Worm (Caenorhabditis elegans): Measurements from ENCODE around the gene flp-15.

DNA sequence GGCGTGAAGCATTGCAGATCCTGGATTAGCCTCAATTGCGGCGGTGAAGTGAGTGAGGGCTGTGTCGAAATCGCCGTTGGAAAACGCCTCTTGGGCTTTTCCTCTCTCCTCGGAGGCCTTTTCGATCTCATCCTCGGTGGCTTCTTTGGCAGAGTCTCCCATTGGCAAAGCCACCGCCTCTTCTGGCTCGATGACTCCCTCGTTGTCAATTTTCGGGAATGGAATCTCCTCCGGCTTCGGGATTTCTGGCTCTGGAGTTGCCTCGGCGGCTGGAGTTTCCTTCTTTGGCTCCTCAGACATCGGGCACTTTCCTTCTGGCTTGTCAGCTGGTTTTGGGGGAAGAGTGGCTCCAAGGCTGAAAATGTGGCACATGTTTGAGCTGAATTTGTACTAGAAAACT, 45.9 kb downstream of the flp-15 start:
- TF ChIP-seq med-1 (GFP tag; optimal IDR thresholded peaks at IDR 0.05; ENCODE audit: insufficient read depth) (no peak), cog-1 (tag; optimal IDR thresholded peaks at IDR 0.05) (no peak), ztf-29 (GFP tag; IDR thresholded peaks at IDR 0.05) (no peak), flt-1 (GFP tag; IDR thresholded peaks at IDR 0.05) (no peak)

Data from whole organism, midembryonic.